Fruit fly (Drosophila melanogaster): ENCODE results near the gene CG2972.

dm6 chrX:10113910-10114790, 31.2 kb downstream of the CG2972 start:
- TF ChIP-seq psq (optimal IDR thresholded peaks at IDR 0.05) (no peak), Dll (optimal IDR thresholded peaks at IDR 0.05) (no peak), CG8478 (optimal IDR thresholded peaks at IDR 0.05) (no peak), pan (optimal IDR thresholded peaks at IDR 0.05) (no peak), EcR (GFP tag; optimal IDR thresholded peaks at IDR 0.05) (no peak)

Measured in whole organism.